Worm (Caenorhabditis elegans): ENCODE data around the gene irld-24.

The irld-24 gene

DNA sequence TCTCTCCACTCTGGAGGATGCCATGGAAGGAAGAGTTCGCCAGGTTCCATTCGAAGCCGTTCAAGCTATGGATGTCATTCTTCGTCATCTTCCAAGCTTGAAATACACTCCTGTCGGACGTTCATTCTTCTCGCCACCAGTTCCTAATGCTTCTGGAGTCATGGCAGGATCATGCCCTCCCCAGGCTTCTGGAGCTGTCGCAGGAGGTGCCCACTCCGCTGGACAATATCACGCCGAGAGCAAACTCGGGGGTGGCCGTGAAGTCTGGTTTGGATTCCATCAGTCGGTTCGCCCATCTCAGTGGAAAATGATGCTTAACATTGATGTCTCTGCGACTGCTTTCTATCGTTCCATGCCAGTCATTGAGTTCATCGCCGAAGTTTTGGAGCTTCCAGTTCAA lies 34.1 kb upstream of the irld-24 start:
- TF ChIP-seq elt-1 (tag; optimal IDR thresholded peaks at IDR 0.05; ENCODE audit: borderline replicate concordance, insufficient read depth) (no peak), ceh-39 (tag; optimal IDR thresholded peaks at IDR 0.05) (no peak), nhr-237 (tag; optimal IDR thresholded peaks at IDR 0.05) (no peak), bed-3 (GFP tag; optimal IDR thresholded peaks at IDR 0.05) (no peak), elt-3 (tag; optimal IDR thresholded peaks at IDR 0.05) (no peak)

DNA sequence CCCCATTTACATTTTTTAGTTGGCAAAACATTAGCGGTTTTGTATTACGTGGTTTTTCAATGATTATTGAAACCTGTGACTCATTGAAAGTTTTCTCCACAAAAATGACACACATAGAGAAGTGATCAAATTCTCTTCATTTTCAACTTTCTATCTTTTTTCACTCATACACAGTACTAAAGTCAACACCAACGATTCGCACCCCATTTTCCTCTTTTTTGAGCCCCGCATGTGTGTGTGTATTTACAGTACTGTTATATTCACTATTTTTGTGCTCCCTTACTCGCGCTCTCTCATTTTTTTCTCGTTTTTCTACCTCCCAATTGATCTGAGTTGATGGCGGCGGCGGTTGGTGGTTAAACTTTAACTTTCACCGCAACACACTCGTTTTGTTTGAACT lies 28.0 kb upstream of the irld-24 start:
- TF ChIP-seq unc-39 (tag; optimal IDR thresholded peaks at IDR 0.05) (no peak), cnd-1 (tag; optimal IDR thresholded peaks at IDR 0.05) (no peak)

- TF ChIP-seq sptf-1 (tag; optimal IDR thresholded peaks at IDR 0.05) (no peak), sem-2 (GFP tag; optimal IDR thresholded peaks at IDR 0.05) (no peak), M03D4.4 (tag; optimal IDR thresholded peaks at IDR 0.05) (no peak), zip-8 (tag; optimal IDR thresholded peaks at IDR 0.05) (no peak), nhr-12 (tag; optimal IDR thresholded peaks at IDR 0.05) (no peak), lsy-2 (tag; optimal IDR thresholded peaks at IDR 0.05) (no peak), cnd-1 (tag; optimal IDR thresholded peaks at IDR 0.05) (no peak), ceh-43 (GFP tag; optimal IDR thresholded peaks at IDR 0.05) (no peak), unc-120 (tag; optimal IDR thresholded peaks at IDR 0.05; ENCODE audit: poor library complexity, severe bottlenecking) (no peak), mab-5 (tag; optimal IDR thresholded peaks at IDR 0.05) (no peak), flh-1 (GFP tag; optimal IDR thresholded peaks at IDR 0.05) (no peak), nhr-2 (tag; optimal IDR thresholded peaks at IDR 0.05) (no peak), hlh-1 (tag; optimal IDR thresholded peaks at IDR 0.05) (no peak), elt-1 (tag; optimal IDR thresholded peaks at IDR 0.05; ENCODE audit: borderline replicate concordance, insufficient read depth) (no peak), lin-13 (tag; optimal IDR thresholded peaks at IDR 0.05) (no peak), blmp-1 (tag; optimal IDR thresholded peaks at IDR 0.05) (no peak), mls-2 (tag; optimal IDR thresholded peaks at IDR 0.05) (no peak), lin-32 (GFP tag; optimal IDR thresholded peaks at IDR 0.05) (no peak)
Measured at ce11 chrX:13959383-13959782, 27.0 kb upstream of the irld-24 start.

DNA sequence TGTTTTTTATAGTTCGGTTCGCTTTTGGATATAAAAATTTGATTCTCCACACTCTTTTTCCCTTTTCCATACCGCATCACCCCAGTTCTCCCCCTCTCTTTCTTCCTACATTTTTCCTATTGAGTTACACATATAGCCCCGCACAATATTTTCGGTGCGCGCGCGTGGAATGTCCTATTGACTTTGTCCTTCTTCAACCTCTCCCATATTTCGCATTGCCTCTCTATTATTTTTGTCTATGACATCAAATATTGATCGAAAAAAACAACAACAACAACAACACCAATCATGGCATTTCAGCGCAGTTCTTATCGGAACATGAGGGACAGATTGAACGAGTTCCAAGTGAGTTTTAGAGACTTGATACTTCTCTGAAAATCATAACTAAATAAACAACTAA lies 26.6 kb upstream of the irld-24 start, which contains the start of gene syx-2:
Gene syx-2, plus strand, starts transcription at position 301 of the 400 bp plus-strand sequence.
- TF ChIP-seq unc-62 (GFP tag; optimal IDR thresholded peaks at IDR 0.05) = no peak
- no peak for TF ChIP-seq lsy-2 (tag; optimal IDR thresholded peaks at IDR 0.05)
- TF ChIP-seq drap-1 (GFP tag; optimal IDR thresholded peaks at IDR 0.05) = no peak
- TF ChIP-seq hlh-1 (tag; optimal IDR thresholded peaks at IDR 0.05) = no peak
- TF ChIP-seq tbx-8 (GFP tag; optimal IDR thresholded peaks at IDR 0.05) = no peak
- no peak for TF ChIP-seq sem-2 (GFP tag; optimal IDR thresholded peaks at IDR 0.05)
- TF ChIP-seq elt-1 (tag; optimal IDR thresholded peaks at IDR 0.05; ENCODE audit: borderline replicate concordance, insufficient read depth) = no peak
- no peak for TF ChIP-seq bed-3 (GFP tag; optimal IDR thresholded peaks at IDR 0.05)
- no peak for TF ChIP-seq cnd-1 (tag; optimal IDR thresholded peaks at IDR 0.05)
- TF ChIP-seq blmp-1 (tag; optimal IDR thresholded peaks at IDR 0.05) = no peak
- no peak for TF ChIP-seq lin-13 (tag; optimal IDR thresholded peaks at IDR 0.05)
- no peak for TF ChIP-seq unc-120 (tag; optimal IDR thresholded peaks at IDR 0.05; ENCODE audit: poor library complexity, severe bottlenecking)
- no peak for TF ChIP-seq nhr-28 (tag; optimal IDR thresholded peaks at IDR 0.05)
- no peak for TF ChIP-seq mls-2 (tag; optimal IDR thresholded peaks at IDR 0.05)
- no peak for TF ChIP-seq lin-32 (GFP tag; optimal IDR thresholded peaks at IDR 0.05)
- no peak for TF ChIP-seq mep-1 (tag; optimal IDR thresholded peaks at IDR 0.05)

DNA sequence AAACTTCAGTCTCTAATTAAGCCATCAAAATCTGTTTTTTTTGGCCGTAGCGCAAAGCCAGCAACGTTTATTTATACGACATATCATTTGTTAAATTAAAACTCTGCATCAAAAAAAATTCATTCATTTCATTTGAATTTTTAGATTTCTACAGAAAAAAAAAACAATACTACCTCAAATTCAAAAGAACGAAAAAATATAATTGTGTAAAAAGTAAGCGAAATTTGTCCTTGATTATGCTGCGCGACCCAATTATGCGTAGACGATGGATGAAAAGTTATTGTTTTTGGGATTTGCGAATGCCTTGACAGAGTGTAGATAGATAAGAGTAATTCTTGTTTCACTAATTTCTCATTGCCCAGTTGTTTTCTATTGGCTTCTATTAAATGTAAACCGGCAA lies 23.2 kb upstream of the irld-24 start, which contains the start of gene F48F7.3:
Gene F48F7.3, plus strand, starts transcription at position 301 of the 400 bp plus-strand sequence.
- TF ChIP-seq ham-2 (GFP tag; optimal IDR thresholded peaks at IDR 0.05) (no peak), nhr-237 (tag; optimal IDR thresholded peaks at IDR 0.05) (no peak), lsy-2 (tag; optimal IDR thresholded peaks at IDR 0.05) (no peak), hlh-1 (tag; optimal IDR thresholded peaks at IDR 0.05) (no peak), mls-2 (tag; optimal IDR thresholded peaks at IDR 0.05) (no peak), sptf-1 (tag; optimal IDR thresholded peaks at IDR 0.05) (no peak), elt-3 (tag; optimal IDR thresholded peaks at IDR 0.05) (no peak), ceh-43 (GFP tag; optimal IDR thresholded peaks at IDR 0.05) (no peak)

- no peak for TF ChIP-seq elt-3 (tag; optimal IDR thresholded peaks at IDR 0.05)
- no peak for TF ChIP-seq drap-1 (GFP tag; optimal IDR thresholded peaks at IDR 0.05)
- no peak for TF ChIP-seq unc-62 (GFP tag; optimal IDR thresholded peaks at IDR 0.05)
- TF ChIP-seq tbx-8 (GFP tag; optimal IDR thresholded peaks at IDR 0.05) = no peak
- TF ChIP-seq ces-1 (GFP tag; optimal IDR thresholded peaks at IDR 0.05) = no peak
- TF ChIP-seq unc-39 (tag; optimal IDR thresholded peaks at IDR 0.05) = no peak
- TF ChIP-seq mls-2 (tag; optimal IDR thresholded peaks at IDR 0.05) = no peak
- TF ChIP-seq ceh-39 (tag; optimal IDR thresholded peaks at IDR 0.05) = no peak
- no peak for TF ChIP-seq cnd-1 (tag; optimal IDR thresholded peaks at IDR 0.05)
- TF ChIP-seq snpc-4 (tag; optimal IDR thresholded peaks at IDR 0.05) = no peak
Measured at ce11 chrX:13968292-13968691, 18.1 kb upstream of the irld-24 start, which contains the start of gene pqn-39. Gene pqn-39, minus strand, starts transcription at chrX:13968676.

Data from whole organism, mixed stage, embryonic.